Fruit fly (Drosophila melanogaster) whole organism, prepupa: ENCODE data around the gene Acsx3.

ENCODE experiments used
- CG10631 ChIP-seq: fragments of 200-800 bp; sonication (Bioruptor generic); optimal IDR thresholded peaks from 2 replicates; lab custom pipeline; 2016; ENCODE audit warnings: missing biosample characterization, missing genetic modification characterization
- CG10669 ChIP-seq: fragments of 200-800 bp; sonication (Bioruptor generic); optimal IDR thresholded peaks from 3 replicates; lab custom pipeline; 2018; ENCODE audit warnings: missing biosample characterization, mild to moderate bottlenecking, missing genetic modification characterization, moderate library complexity
- CG11294 ChIP-seq: fragments of 200-800 bp; sonication (Bioruptor generic); IDR thresholded peaks from 2 replicates; pipeline ENCODE4 v1.3.6; 2022; ENCODE audit warnings: missing biosample characterization, missing genetic modification characterization
- CG11762 ChIP-seq: fragments of 200-800 bp; sonication (Bioruptor generic); optimal IDR thresholded peaks from 3 replicates; lab custom pipeline; 2016; ENCODE audit warnings: missing biosample characterization, missing genetic modification characterization; ENCODE audit not compliant: insufficient read depth
- CG11902 ChIP-seq: fragments of 200-800 bp; sonication (Bioruptor generic); optimal IDR thresholded peaks from 3 replicates; lab custom pipeline; 2016; ENCODE audit warnings: missing biosample characterization, missing genetic modification characterization
- CG15336 ChIP-seq: fragments of 200-800 bp; sonication (Bioruptor generic); IDR thresholded peaks from 2 replicates; pipeline ENCODE4 v1.3.6; 2022; ENCODE audit warnings: missing biosample characterization, missing genetic modification characterization
- CG1621 ChIP-seq: fragments of 200-800 bp; sonication (Bioruptor generic); optimal IDR thresholded peaks from 3 replicates; lab custom pipeline; 2018; ENCODE audit warnings: missing biosample characterization, mild to moderate bottlenecking, missing genetic modification characterization
- CG16779 ChIP-seq: fragments of 200-800 bp; sonication (Bioruptor generic); optimal IDR thresholded peaks from 3 replicates; lab custom pipeline; 2017; ENCODE audit warnings: missing biosample characterization, mild to moderate bottlenecking, missing genetic modification characterization
- CG3032 ChIP-seq: fragments of 200-800 bp; optimal IDR thresholded peaks from 2 replicates; lab custom pipeline; 2019; ENCODE audit warnings: missing biosample characterization, mild to moderate bottlenecking, missing genetic modification characterization, moderate library complexity
- CG31627 ChIP-seq: fragments of 200-800 bp; sonication (Bioruptor generic); optimal IDR thresholded peaks from 3 replicates; lab custom pipeline; 2016; ENCODE audit warnings: missing biosample characterization, missing genetic modification characterization
- CG32006 ChIP-seq: fragments of 200-800 bp; sonication (Bioruptor generic); optimal IDR thresholded peaks from 3 replicates; lab custom pipeline; 2017; ENCODE audit warnings: missing biosample characterization, mild to moderate bottlenecking, missing genetic modification characterization
- CG34406 ChIP-seq: fragments of 200-800 bp; sonication (Bioruptor generic); optimal IDR thresholded peaks from 3 replicates; lab custom pipeline; 2016; ENCODE audit warnings: missing biosample characterization, missing genetic modification characterization
- CG3919 ChIP-seq: fragments of 200-800 bp; sonication (Bioruptor generic); optimal IDR thresholded peaks from 3 replicates; lab custom pipeline; 2016; ENCODE audit warnings: missing biosample characterization, missing genetic modification characterization
- CG4318 ChIP-seq: fragments of 200-800 bp; sonication (Bioruptor generic); optimal IDR thresholded peaks from 3 replicates; lab custom pipeline; 2017; ENCODE audit warnings: missing biosample characterization, mild to moderate bottlenecking, missing genetic modification characterization
- CG6163 ChIP-seq: fragments of 200-800 bp; sonication (Bioruptor generic); IDR thresholded peaks from 3 replicates; pipeline ENCODE4 v1.3.6; 2022; ENCODE audit warnings: missing biosample characterization, missing genetic modification characterization
- CG6276 ChIP-seq: fragments of 200-800 bp; sonication (Bioruptor generic); optimal IDR thresholded peaks from 2 replicates; lab custom pipeline; 2017; ENCODE audit warnings: missing biosample characterization, mild to moderate bottlenecking, missing genetic modification characterization
- CG6792 ChIP-seq: fragments of 200-800 bp; sonication (Bioruptor generic); optimal IDR thresholded peaks from 3 replicates; lab custom pipeline; 2016; ENCODE audit warnings: missing biosample characterization, missing genetic modification characterization
- CG6808 ChIP-seq: fragments of 200-800 bp; sonication (Bioruptor generic); optimal IDR thresholded peaks from 3 replicates; lab custom pipeline; 2017; ENCODE audit warnings: missing biosample characterization, missing genetic modification characterization, mild to moderate bottlenecking, moderate library complexity, missing genetic modification reagents
- CG8319 ChIP-seq: fragments of 200-800 bp; sonication (Bioruptor generic); optimal IDR thresholded peaks from 3 replicates; lab custom pipeline; 2016; ENCODE audit warnings: missing biosample characterization, missing genetic modification characterization
- CG9139 ChIP-seq: fragments of 200-800 bp; sonication (Bioruptor generic); optimal IDR thresholded peaks from 3 replicates; lab custom pipeline; 2017; ENCODE audit warnings: missing biosample characterization, mild to moderate bottlenecking, missing genetic modification characterization
- Eip75B ChIP-seq: fragments of 200-800 bp; sonication (Bioruptor generic); optimal IDR thresholded peaks from 3 replicates; lab custom pipeline; 2016; ENCODE audit warnings: missing biosample characterization, missing genetic modification characterization
- Eip78C ChIP-seq: fragments of 200-800 bp; sonication (Bioruptor generic); peaks from one replicate; lab custom pipeline; 2016; ENCODE audit warnings: missing biosample characterization, missing genetic modification characterization
- Eip93F ChIP-seq: fragments of 200-800 bp; sonication (Bioruptor generic); optimal IDR thresholded peaks from 2 replicates; lab custom pipeline; 2016; ENCODE audit warnings: missing biosample characterization, mild to moderate bottlenecking, missing genetic modification characterization
- Ets96B ChIP-seq: fragments of 200-800 bp; optimal IDR thresholded peaks from 2 replicates; lab custom pipeline; 2019; ENCODE audit warnings: missing biosample characterization, mild to moderate bottlenecking, missing genetic modification characterization, moderate library complexity
- Hr38 ChIP-seq: sonication (Bioruptor generic); optimal IDR thresholded peaks from 2 replicates; lab custom pipeline; 2016; ENCODE audit warnings: missing biosample characterization, missing genetic modification characterization
- Hr39 ChIP-seq: fragments of 200-800 bp; sonication (Bioruptor generic); optimal IDR thresholded peaks from 2 replicates; lab custom pipeline; 2016; ENCODE audit warnings: missing biosample characterization, missing genetic modification characterization
- Hr4 ChIP-seq: fragments of 200-800 bp; sonication (Bioruptor generic); optimal IDR thresholded peaks from 3 replicates; lab custom pipeline; 2016; ENCODE audit warnings: missing biosample characterization, missing genetic modification characterization
- Lpt ChIP-seq: fragments of 200-800 bp; sonication (Bioruptor generic); optimal IDR thresholded peaks from 3 replicates; lab custom pipeline; 2016; ENCODE audit warnings: missing biosample characterization, missing genetic modification characterization
- OdsH ChIP-seq: fragments of 200-800 bp; sonication (Bioruptor generic); optimal IDR thresholded peaks from 3 replicates; lab custom pipeline; 2016; ENCODE audit warnings: missing biosample characterization, missing genetic modification characterization
- Smox ChIP-seq: fragments of 200-800 bp; sonication (Bioruptor generic); optimal IDR thresholded peaks from 3 replicates; lab custom pipeline; 2016; ENCODE audit warnings: missing biosample characterization, missing genetic modification characterization
- Sox102F ChIP-seq: fragments of 200-800 bp; sonication (Bioruptor generic); optimal IDR thresholded peaks from 2 replicates; lab custom pipeline; 2016; ENCODE audit warnings: missing biosample characterization, mild to moderate bottlenecking, missing genetic modification characterization
- Sox15 ChIP-seq: fragments of 200-800 bp; sonication (Bioruptor generic); optimal IDR thresholded peaks from 3 replicates; lab custom pipeline; 2016; ENCODE audit warnings: missing biosample characterization, missing genetic modification characterization
- achi ChIP-seq: fragments of 200-800 bp; sonication (Bioruptor generic); optimal IDR thresholded peaks from 3 replicates; lab custom pipeline; 2016; ENCODE audit warnings: missing biosample characterization, missing genetic modification characterization
- acj6 ChIP-seq: fragments of 200-800 bp; sonication (Bioruptor generic); optimal IDR thresholded peaks from 3 replicates; lab custom pipeline; 2016; ENCODE audit warnings: missing biosample characterization, missing genetic modification characterization
- cyc ChIP-seq: fragments of 200-800 bp; sonication (Bioruptor generic); optimal IDR thresholded peaks from 3 replicates; lab custom pipeline; 2016; ENCODE audit warnings: missing biosample characterization, missing genetic modification characterization
- dac ChIP-seq: fragments of 200-800 bp; sonication (Bioruptor generic); optimal IDR thresholded peaks from 2 replicates; lab custom pipeline; 2017; ENCODE audit warnings: missing biosample characterization, mild to moderate bottlenecking, missing genetic modification characterization
- dsx ChIP-seq: fragments of 200-800 bp; optimal IDR thresholded peaks from 3 replicates; lab custom pipeline; 2019; ENCODE audit warnings: missing biosample characterization, mild to moderate bottlenecking, missing genetic modification characterization, moderate library complexity; ENCODE audit not compliant: poor library complexity, severe bottlenecking
- eg ChIP-seq: fragments of 200-800 bp; sonication (Bioruptor generic); IDR thresholded peaks from 3 replicates; pipeline ENCODE4 v1.3.6; 2022; ENCODE audit warnings: missing biosample characterization, missing genetic modification characterization
- esn ChIP-seq: fragments of 200-800 bp; sonication (Bioruptor generic); optimal IDR thresholded peaks from 2 replicates; lab custom pipeline; 2016; ENCODE audit warnings: missing biosample characterization, mild to moderate bottlenecking, missing genetic modification characterization, moderate library complexity
- fd59A ChIP-seq: fragments of 200-800 bp; sonication (Bioruptor generic); optimal IDR thresholded peaks from 2 replicates; lab custom pipeline; 2017; ENCODE audit warnings: missing biosample characterization, mild to moderate bottlenecking, missing genetic modification characterization, missing genetic modification reagents
- fd85E ChIP-seq: fragments of 200-800 bp; sonication (Bioruptor generic); optimal IDR thresholded peaks from 3 replicates; lab custom pipeline; 2016; ENCODE audit warnings: missing biosample characterization, missing genetic modification characterization
- net ChIP-seq: fragments of 200-800 bp; sonication (Bioruptor generic); optimal IDR thresholded peaks from 3 replicates; lab custom pipeline; 2016; ENCODE audit warnings: missing biosample characterization, missing genetic modification characterization
- pdm3 ChIP-seq: fragments of 200-800 bp; sonication (Bioruptor generic); optimal IDR thresholded peaks from 3 replicates; lab custom pipeline; 2016; ENCODE audit warnings: missing biosample characterization, missing genetic modification characterization
- spab ChIP-seq: fragments of 200-800 bp; sonication (Bioruptor generic); optimal IDR thresholded peaks from 2 replicates; lab custom pipeline; 2017; ENCODE audit warnings: missing biosample characterization, mild to moderate bottlenecking, missing genetic modification characterization, missing genetic modification reagents
- ss ChIP-seq, 2 experiments: fragments of 200-800 bp; sonication (Bioruptor generic); optimal IDR thresholded peaks; 2 replicates in 1 of 2; 3 replicates in 1 of 2; lab custom pipeline; 2017 to 2018; ENCODE audit warnings: mild to moderate bottlenecking in 2 of 2, missing biosample characterization in 2 of 2, missing genetic modification characterization in 2 of 2, moderate library complexity in 1 of 2
- topi ChIP-seq: fragments of 200-800 bp; sonication (Bioruptor generic); optimal IDR thresholded peaks from 3 replicates; lab custom pipeline; 2016; ENCODE audit warnings: missing biosample characterization, missing genetic modification characterization
- vri ChIP-seq: fragments of 200-800 bp; sonication (Bioruptor generic); optimal IDR thresholded peaks from 3 replicates; lab custom pipeline; 2016; ENCODE audit warnings: missing biosample characterization, mild to moderate bottlenecking, missing genetic modification characterization

Gene Acsx3

DNA sequence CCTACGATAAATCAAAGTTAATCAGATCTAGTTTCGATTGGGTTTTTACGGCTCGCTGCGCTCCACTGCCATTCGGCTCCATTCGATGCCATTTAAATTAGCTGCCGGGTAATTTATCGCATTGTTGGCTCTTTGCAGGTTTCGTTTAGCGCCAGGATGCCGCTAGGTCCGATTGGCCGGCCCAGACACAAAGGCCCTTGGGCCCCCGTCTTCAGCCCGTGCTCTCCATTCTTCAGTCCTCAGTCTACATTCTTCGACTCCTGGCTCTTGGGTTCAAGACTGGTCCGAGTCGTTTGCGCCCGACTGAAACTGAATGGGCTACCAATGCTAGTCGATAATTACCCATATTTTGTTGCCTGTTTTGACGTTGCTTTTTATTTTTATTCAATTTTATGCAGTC lies 32.2 kb downstream of the Acsx3 start:
- TF ChIP-seq CG3032 (no peak), CG1621 (tag; lab: Kevin White, UChicago) (peak; percentile 44), ss (GFP tag; optimal IDR thresholded peaks at IDR 0.05; lab: Kevin White, UChicago) (peak in 1 of 2 experiments; percentile 54), CG6163 (no peak), Lpt (no peak), dsx (peak; percentile 73)
- TF ChIP-seq, all 60 proteins: peak for 3

DNA sequence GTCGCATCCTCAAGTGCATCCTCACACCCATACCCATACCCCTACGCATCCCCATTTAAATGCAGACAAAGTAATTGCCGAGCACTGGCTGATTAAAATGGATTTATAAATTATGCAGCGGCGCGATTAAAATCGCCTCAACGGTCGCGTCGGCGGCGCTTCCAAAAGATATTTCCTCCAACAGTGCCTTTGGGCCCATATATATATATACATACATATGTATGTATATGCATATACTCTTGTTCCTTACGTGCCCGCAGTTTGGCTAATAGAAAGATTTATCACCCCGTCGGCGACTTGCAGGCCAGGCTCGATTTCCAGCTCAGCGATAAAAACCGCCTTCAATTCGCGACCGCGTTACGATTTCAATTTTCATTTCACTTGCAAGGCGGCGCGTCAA lies 35.7 kb downstream of the Acsx3 start:
- TF ChIP-seq Hr38 (no peak), CG4318 (no peak), vri (no peak), Lpt (no peak), CG6808 (no peak), CG6163 (no peak), Eip93F (no peak), CG34406 (GFP tag; lab: Kevin White, UChicago) (no peak), net (GFP tag; lab: Kevin White, UChicago) (no peak), CG3032 (no peak), CG15336 (GFP tag; lab: Robert Waterston, UW) (no peak), CG11902 (GFP tag; lab: Kevin White, UChicago) (no peak)
- TF ChIP-seq, all 60 proteins: peak for 0

DNA sequence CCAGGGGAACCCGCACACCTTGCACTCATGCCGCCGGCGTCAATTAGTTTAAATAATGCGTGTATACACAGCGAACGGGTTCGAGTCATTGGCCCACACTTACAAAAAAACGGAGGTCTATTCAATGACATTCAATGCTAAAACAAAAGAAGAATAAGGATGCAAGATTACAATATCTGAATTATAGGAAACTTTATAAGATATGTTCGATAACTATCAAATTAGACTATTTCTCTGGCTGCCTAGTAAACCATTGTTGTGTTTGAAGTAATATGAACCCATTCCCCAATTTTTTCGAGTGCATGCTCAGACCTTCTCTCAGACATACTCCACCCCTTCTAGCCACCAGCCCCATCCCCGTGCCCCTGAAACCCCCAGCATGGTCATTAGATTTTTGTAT lies 39.9 kb downstream of the Acsx3 start:
- TF ChIP-seq achi (GFP tag; lab: Kevin White, UChicago) (no peak), CG6163 (0 out of 3 replicates have a peak, but pooled peaks have one; percentile 33), CG6792 (GFP tag; lab: Kevin White, UChicago) (no peak), CG4318 (peak; percentile 29), CG11902 (GFP tag; lab: Kevin White, UChicago) (no peak), esn (GFP tag; lab: Kevin White, UChicago) (no peak), spab (no peak), Eip75B (GFP tag; lab: Kevin White, UChicago) (no peak), CG11294 (GFP tag; lab: Robert Waterston, UW) (no peak), CG16779 (tag; lab: Kevin White, UChicago) (no peak), Hr39 (GFP tag; lab: Kevin White, UChicago) (no peak), CG3032 (no peak), Lpt (no peak), Sox15 (GFP tag; lab: Kevin White, UChicago) (no peak), acj6 (GFP tag; lab: Kevin White, UChicago) (no peak), cyc (no peak), CG10631 (GFP tag; lab: Kevin White, UChicago) (no peak), dac (GFP tag; lab: Kevin White, UChicago) (no peak), eg (GFP tag; lab: Robert Waterston, UW) (peak; percentile 61; the same call in 2 of the 3 replicates), CG9139 (GFP tag; lab: Kevin White, UChicago) (no peak), CG32006 (peak; percentile 54), CG11762 (no peak), Eip78C (no peak), CG6276 (GFP tag; lab: Kevin White, UChicago) (peak; percentile 32), Smox (GFP tag; lab: Kevin White, UChicago) (no peak), dsx (no peak), CG31627 (GFP tag; lab: Kevin White, UChicago) (no peak), Eip93F (no peak), CG10669 (GFP tag; lab: Kevin White, UChicago) (no peak), fd59A (GFP tag; lab: Kevin White, UChicago) (no peak), ss (GFP tag; optimal IDR thresholded peaks at IDR 0.05; lab: Kevin White, UChicago) (no peak), Sox102F (no peak), net (GFP tag; lab: Kevin White, UChicago) (no peak), CG15336 (GFP tag; lab: Robert Waterston, UW) (0 out of 2 replicates have a peak, but pooled peaks have one; percentile 13), pdm3 (GFP tag; lab: Kevin White, UChicago) (no peak), Hr4 (GFP tag; lab: Kevin White, UChicago) (no peak), OdsH (GFP tag; lab: Kevin White, UChicago) (no peak), vri (no peak), Hr38 (no peak), topi (GFP tag; lab: Kevin White, UChicago) (no peak), Ets96B (tag; lab: Kevin White, UChicago) (no peak), CG8319 (GFP tag; lab: Kevin White, UChicago) (no peak), CG3919 (GFP tag; lab: Kevin White, UChicago) (no peak), fd85E (no peak)
